Fruit fly (Drosophila melanogaster) whole organism, prepupa: ENCODE results near the gene CG15012.

ENCODE experiments used
- CG11762 ChIP-seq: fragments of 200-800 bp; sonication (Bioruptor generic); optimal IDR thresholded peaks from 3 replicates; lab custom pipeline; 2016; ENCODE audit warnings: missing biosample characterization, missing genetic modification characterization; ENCODE audit not compliant: insufficient read depth
- CG16779 ChIP-seq: fragments of 200-800 bp; sonication (Bioruptor generic); optimal IDR thresholded peaks from 3 replicates; lab custom pipeline; 2017; ENCODE audit warnings: missing biosample characterization, mild to moderate bottlenecking, missing genetic modification characterization
- CG7368 ChIP-seq: fragments of 200-800 bp; sonication (Bioruptor generic); optimal IDR thresholded peaks from 3 replicates; lab custom pipeline; 2016; ENCODE audit warnings: missing biosample characterization, missing genetic modification characterization
- Hr39 ChIP-seq: fragments of 200-800 bp; sonication (Bioruptor generic); optimal IDR thresholded peaks from 2 replicates; lab custom pipeline; 2016; ENCODE audit warnings: missing biosample characterization, missing genetic modification characterization
- Sox102F ChIP-seq: fragments of 200-800 bp; sonication (Bioruptor generic); optimal IDR thresholded peaks from 2 replicates; lab custom pipeline; 2016; ENCODE audit warnings: missing biosample characterization, mild to moderate bottlenecking, missing genetic modification characterization
- dac ChIP-seq: fragments of 200-800 bp; sonication (Bioruptor generic); optimal IDR thresholded peaks from 2 replicates; lab custom pipeline; 2017; ENCODE audit warnings: missing biosample characterization, mild to moderate bottlenecking, missing genetic modification characterization
- lz ChIP-seq: fragments of 200-800 bp; sonication (Bioruptor generic); optimal IDR thresholded peaks from 3 replicates; lab custom pipeline; 2016; ENCODE audit warnings: missing biosample characterization, missing genetic modification characterization

- TF ChIP-seq Hr39 (GFP tag; lab: Kevin White, UChicago) (no peak), CG11762 (no peak), Sox102F (no peak), lz (no peak), CG16779 (tag; lab: Kevin White, UChicago) (no peak), dac (no peak), CG7368 (no peak)
Measured at dm6 chr3L:4296760-4297159, 4.7 kb upstream of the CG15012 start.
